Worm (Caenorhabditis elegans) whole organism, L4 larva: ENCODE measurements around the gene F58G1.3.

Source experiments
- D1046.2 ChIP-seq: fragments of 200-800 bp; sonication (Bioruptor generic); IDR thresholded peaks from 2 replicates; pipeline ENCODE4 v1.3.6; 2022; ENCODE audit warnings: missing genetic modification characterization, missing compliant biosample characterization
- F10B5.3 ChIP-seq: sonication (generic microtip); optimal IDR thresholded peaks from 2 replicates; lab custom pipeline; 2016; ENCODE audit warnings: mild to moderate bottlenecking, missing genetic modification characterization, missing compliant biosample characterization
- F49E8.2 ChIP-seq: sonication (generic microtip); optimal IDR thresholded peaks from 2 replicates; lab custom pipeline; 2016; ENCODE audit warnings: missing compliant biosample characterization, mild to moderate bottlenecking, missing genetic modification characterization, borderline replicate concordance
- Y48G9A.11 ChIP-seq: fragments of 200-800 bp; sonication (Bioruptor generic); IDR thresholded peaks from 2 replicates; pipeline ENCODE4 v1.3.6; 2022; ENCODE audit warnings: missing genetic modification reagents, missing genetic modification characterization, missing compliant biosample characterization
- aha-1 ChIP-seq: fragments of 150-350 bp; peaks from one replicate; lab custom pipeline; 2014; ENCODE audit warnings: missing biosample characterization, missing genetic modification characterization
- ceh-28 ChIP-seq: fragments of 150-350 bp; optimal IDR thresholded peaks from 2 replicates; lab custom pipeline; 2014; ENCODE audit warnings: missing biosample characterization, missing genetic modification reagents, missing genetic modification characterization
- daf-16 ChIP-seq, 3 experiments: sonication (generic microtip); optimal IDR thresholded peaks; 2 replicates each; lab custom pipeline; 2016 to 2017; ENCODE audit warnings: missing genetic modification characterization in 3 of 3, missing genetic modification reagents in 3 of 3, mild to moderate bottlenecking in 2 of 3, missing compliant biosample characterization in 2 of 3, missing biosample characterization in 1 of 3, moderate library complexity in 1 of 3
- dmd-6 ChIP-seq: fragments of 200-800 bp; sonication (Bioruptor generic); IDR thresholded peaks from 2 replicates; pipeline ENCODE4 v1.3.6; 2022; ENCODE audit warnings: missing genetic modification reagents, missing genetic modification characterization, missing compliant biosample characterization
- dmd-8 ChIP-seq: fragments of 200-800 bp; sonication (Bioruptor generic); IDR thresholded peaks from 2 replicates; pipeline ENCODE4 v1.3.6; 2022; ENCODE audit warnings: missing genetic modification characterization, missing compliant biosample characterization
- dmd-9 ChIP-seq: fragments of 200-800 bp; sonication (Bioruptor generic); IDR thresholded peaks from 2 replicates; pipeline ENCODE4 v1.3.6; 2022; ENCODE audit warnings: missing genetic modification reagents, missing genetic modification characterization, missing compliant biosample characterization
- duxl-1 ChIP-seq: sonication (generic microtip); optimal IDR thresholded peaks from 2 replicates; lab custom pipeline; 2016; ENCODE audit warnings: mild to moderate bottlenecking, missing genetic modification characterization, moderate library complexity, missing compliant biosample characterization; ENCODE audit not compliant: poor library complexity
- dve-1 ChIP-seq: sonication (generic microtip); optimal IDR thresholded peaks from 2 replicates; lab custom pipeline; 2017; ENCODE audit warnings: antibody characterized with exemption, mild to moderate bottlenecking, missing genetic modification characterization, missing compliant biosample characterization; ENCODE audit not compliant: insufficient read depth
- egl-43 ChIP-seq: fragments of 200-800 bp; sonication (Bioruptor generic); IDR thresholded peaks from 2 replicates; pipeline ENCODE4 v1.3.6; 2022; ENCODE audit warnings: missing genetic modification reagents, missing genetic modification characterization, missing compliant biosample characterization
- gei-8 ChIP-seq: fragments of 200-800 bp; sonication (Bioruptor generic); optimal IDR thresholded peaks from 2 replicates; lab custom pipeline; 2018; ENCODE audit warnings: mild to moderate bottlenecking, missing genetic modification characterization, missing compliant biosample characterization
- hif-1 ChIP-seq, 2 experiments: sonication (generic microtip); optimal IDR thresholded peaks; 2 replicates each; lab custom pipeline; 2016 to 2017; ENCODE audit warnings: missing compliant biosample characterization in 2 of 2, missing genetic modification characterization in 2 of 2, missing genetic modification reagents in 2 of 2, missing genotype in 2 of 2, mild to moderate bottlenecking in 1 of 2
- hlh-11 ChIP-seq: fragments of 200-800 bp; sonication (Bioruptor generic); optimal IDR thresholded peaks from 2 replicates; lab custom pipeline; 2018; ENCODE audit warnings: mild to moderate bottlenecking, missing genetic modification characterization, missing compliant biosample characterization
- lim-7 ChIP-seq: fragments of 200-800 bp; sonication (Bioruptor generic); IDR thresholded peaks from 2 replicates; pipeline ENCODE4 v1.3.6; 2022; ENCODE audit warnings: missing genetic modification characterization, missing compliant biosample characterization
- lin-38 ChIP-seq: fragments of 200-800 bp; sonication (Bioruptor generic); IDR thresholded peaks from 2 replicates; pipeline ENCODE4 v1.3.6; 2022; ENCODE audit warnings: missing genetic modification reagents, missing genetic modification characterization, missing compliant biosample characterization
- lin-39 ChIP-seq: fragments of 150-350 bp; optimal IDR thresholded peaks from 2 replicates; lab custom pipeline; 2014; ENCODE audit warnings: missing biosample characterization, missing genetic modification reagents, missing genetic modification characterization
- lsy-2 ChIP-seq, 2 experiments: fragments of 150-350 bp in 1 of 2; sonication (generic microtip) in 1 of 2; optimal IDR thresholded peaks; 2 replicates each; lab custom pipeline; 2014 to 2017; ENCODE audit warnings: missing biosample characterization in 2 of 2, missing genetic modification characterization in 2 of 2
- madf-9 ChIP-seq: fragments of 200-800 bp; sonication (Bioruptor generic); conservative IDR thresholded peaks from 2 replicates; pipeline ENCODE4 v1.3.6; 2022; ENCODE audit warnings: missing genetic modification reagents, missing genetic modification characterization, missing compliant biosample characterization
- mdl-1 ChIP-seq, 2 experiments: fragments of 150-350 bp in 1 of 2; sonication (generic microtip) in 1 of 2; optimal IDR thresholded peaks; 2 replicates each; lab custom pipeline; 2014 to 2017; ENCODE audit warnings: missing biosample characterization in 2 of 2, missing genetic modification characterization in 2 of 2
- mes-2 ChIP-seq: sonication (generic microtip); optimal IDR thresholded peaks from 2 replicates; lab custom pipeline; 2016; ENCODE audit warnings: missing genotype, mild to moderate bottlenecking, missing genetic modification characterization, missing compliant biosample characterization; ENCODE audit not compliant: poor library complexity, severe bottlenecking
- nhr-111 ChIP-seq: fragments of 200-800 bp; sonication (Bioruptor generic); optimal IDR thresholded peaks from 2 replicates; lab custom pipeline; 2018; ENCODE audit warnings: mild to moderate bottlenecking, missing genetic modification characterization, missing compliant biosample characterization
- nhr-237 ChIP-seq: sonication (generic microtip); optimal IDR thresholded peaks from 2 replicates; lab custom pipeline; 2017; ENCODE audit warnings: missing biosample characterization, missing genetic modification characterization
- nhr-28 ChIP-seq: fragments of 150-350 bp; optimal IDR thresholded peaks from 2 replicates; lab custom pipeline; 2014; ENCODE audit warnings: missing biosample characterization, missing genetic modification characterization
- nhr-42 ChIP-seq: fragments of 200-800 bp; sonication (Bioruptor generic); IDR thresholded peaks from 2 replicates; pipeline ENCODE4 v1.3.6; 2022; ENCODE audit warnings: missing genetic modification characterization, missing compliant biosample characterization
- php-3 ChIP-seq: fragments of 200-800 bp; sonication (Bioruptor generic); IDR thresholded peaks from 2 replicates; pipeline ENCODE4 v1.3.6; 2022; ENCODE audit warnings: missing genetic modification reagents, missing genetic modification characterization, missing compliant biosample characterization
- pqm-1 ChIP-seq: sonication (generic microtip); optimal IDR thresholded peaks from 2 replicates; lab custom pipeline; 2017; ENCODE audit warnings: missing biosample characterization, missing genetic modification characterization
- sdz-12 ChIP-seq: fragments of 200-800 bp; sonication (Bioruptor generic); optimal IDR thresholded peaks from 2 replicates; lab custom pipeline; 2018; ENCODE audit warnings: mild to moderate bottlenecking, missing genetic modification characterization, missing compliant biosample characterization
- snpc-4 ChIP-seq: fragments of 150-350 bp; optimal IDR thresholded peaks from 2 replicates; lab custom pipeline; 2014; ENCODE audit warnings: missing biosample characterization, missing genetic modification characterization
- tra-1 ChIP-seq: fragments of 200-800 bp; sonication (Bioruptor generic); IDR thresholded peaks from 2 replicates; pipeline ENCODE4 v1.3.6; 2022; ENCODE audit warnings: missing genetic modification reagents, missing genetic modification characterization, missing compliant biosample characterization
- unc-130 ChIP-seq: sonication (generic microtip); optimal IDR thresholded peaks from 2 replicates; lab custom pipeline; 2016; ENCODE audit warnings: missing genetic modification reagents, missing genetic modification characterization, missing compliant biosample characterization
- zag-1 ChIP-seq: fragments of 150-350 bp; optimal IDR thresholded peaks from 2 replicates; lab custom pipeline; 2014; ENCODE audit warnings: missing biosample characterization, missing genetic modification characterization
- ztf-7 ChIP-seq: fragments of 150-350 bp; optimal IDR thresholded peaks from 2 replicates; lab custom pipeline; 2014; ENCODE audit warnings: missing biosample characterization, missing genetic modification characterization

The F58G1.3 gene

ce11 chrII:12892407-12892806 lies 35.7 kb downstream of the F58G1.3 start (continued):
- TF ChIP-seq daf-16 (GFP tag; optimal IDR thresholded peaks at IDR 0.05; lab: Kevin White, UChicago) = no peak
- peak; percentile 88 for TF ChIP-seq daf-16 (tag; optimal IDR thresholded peaks at IDR 0.05; lab: Kevin White, UChicago)
- TF ChIP-seq egl-43 (GFP tag; lab: Robert Waterston, UW) = no peak
- TF ChIP-seq nhr-28 = peak; percentile 74
- no peak for TF ChIP-seq zag-1
- no peak for TF ChIP-seq lin-39 (tag; lab: Kevin White, UChicago)
- no peak for TF ChIP-seq nhr-111 (GFP tag; lab: Kevin White, UChicago)
- TF ChIP-seq duxl-1 (tag; lab: Kevin White, UChicago) = no peak
- TF ChIP-seq nhr-237 (tag; lab: Kevin White, UChicago) = no peak
- TF ChIP-seq mdl-1 (tag; optimal IDR thresholded peaks at IDR 0.05; lab: Kevin White, UChicago) = no peak
- TF ChIP-seq dmd-9 (GFP tag; lab: Robert Waterston, UW) = no peak
- no peak for TF ChIP-seq ceh-28 (tag; lab: Kevin White, UChicago)
- TF ChIP-seq, all 104 proteins: peak for 7

ce11 chrII:12888471-12888870 lies 39.7 kb downstream of the F58G1.3 start, which contains the start of gene F35C5.3:
Gene F35C5.3 (plus strand): TSS chrII:12888771.
- TF ChIP-seq madf-9 (GFP tag; lab: Robert Waterston, UW) (no peak), lin-39 (tag; lab: Kevin White, UChicago) (no peak), ztf-7 (no peak), hif-1 (tag; optimal IDR thresholded peaks at IDR 0.05; lab: Kevin White, UChicago) (no peak), snpc-4 (no peak), dmd-8 (GFP tag; lab: Robert Waterston, UW) (no peak), mes-2 (no peak), nhr-111 (GFP tag; lab: Kevin White, UChicago) (no peak), gei-8 (no peak)

- TF ChIP-seq gei-8 = no peak
- TF ChIP-seq, all 104 proteins: peak for 0
Measured at ce11 chrII:12884972-12885371, 43.2 kb downstream of the F58G1.3 start, which contains the start of gene sra-14. Gene sra-14 (plus strand): TSS chrII:12885272.

ce11 chrII:12880406-12880805 lies 47.7 kb downstream of the F58G1.3 start, which contains the start of gene F35C5.1:
Gene F35C5.1 (plus strand): TSS chrII:12880804.
- TF ChIP-seq nhr-42 = no peak
- TF ChIP-seq lin-38 (GFP tag; lab: Robert Waterston, UW) = peak; percentile 39
- TF ChIP-seq F10B5.3 (tag; lab: Kevin White, UChicago) = no peak
- TF ChIP-seq F49E8.2 (tag; lab: Kevin White, UChicago) = peak; percentile 47
- peak in 1 of 2 experiments; percentile 34 for TF ChIP-seq lsy-2 (tag; optimal IDR thresholded peaks at IDR 0.05; lab: Kevin White, UChicago)
- TF ChIP-seq Y48G9A.11 (GFP tag; lab: Robert Waterston, UW) = peak; percentile 63
- TF ChIP-seq unc-130 (GFP tag; lab: Kevin White, UChicago) = peak; percentile 12

- TF ChIP-seq hlh-11 (tag; lab: Kevin White, UChicago) = peak; percentile 73
- TF ChIP-seq php-3 (GFP tag; lab: Robert Waterston, UW) = peak; percentile 67
- TF ChIP-seq lim-7 (GFP tag; lab: Robert Waterston, UW) = no peak
- TF ChIP-seq nhr-28 = peak; percentile 39
- TF ChIP-seq nhr-237 (tag; lab: Kevin White, UChicago) = no peak
- TF ChIP-seq D1046.2 = no peak
- TF ChIP-seq sdz-12 (GFP tag; lab: Kevin White, UChicago) = no peak
- TF ChIP-seq daf-16 (GFP tag; optimal IDR thresholded peaks at IDR 0.05; lab: Kevin White, UChicago) = no peak
- peak; percentile 85 for TF ChIP-seq daf-16 (tag; optimal IDR thresholded peaks at IDR 0.05; lab: Kevin White, UChicago)
- 0 out of 2 replicates have a peak, but pooled peaks have one; percentile 48 for TF ChIP-seq tra-1 (GFP tag; lab: Robert Waterston, UW)
- peak; percentile 46 for TF ChIP-seq dve-1 (tag; lab: Kevin White, UChicago)
- 0 out of 2 replicates have a peak, but pooled peaks have one; percentile 7 for TF ChIP-seq lin-38 (GFP tag; lab: Robert Waterston, UW)
- TF ChIP-seq dmd-6 = peak; percentile 78
- TF ChIP-seq lsy-2 (tag; optimal IDR thresholded peaks at IDR 0.05; lab: Kevin White, UChicago) = no peak
- TF ChIP-seq hif-1 (tag; optimal IDR thresholded peaks at IDR 0.05; lab: Kevin White, UChicago) = peak in 1 of 2 experiments; percentile 13
- peak; percentile 78 for TF ChIP-seq pqm-1
- TF ChIP-seq aha-1 (tag; lab: Kevin White, UChicago) = peak; percentile 18
Measured at ce11 chrII:12879758-12880157, 48.4 kb downstream of the F58G1.3 start.
